Fruit fly (Drosophila melanogaster) whole organism: Measurements from ENCODE around the gene Dora.

ENCODE experiments used
- CG8478 ChIP-seq: fragments of >200 bp; optimal IDR thresholded peaks from 2 replicates; lab custom pipeline; 2018; ENCODE audit warnings: inconsistent platforms
- Dll ChIP-seq: fragments of >200 bp; optimal IDR thresholded peaks from 2 replicates; lab custom pipeline; 2017
- EcR ChIP-seq, 2 experiments: fragments of >200 bp; optimal IDR thresholded peaks; 2 replicates each; lab custom pipeline; 2017; ENCODE audit warnings: missing biosample characterization in 2 of 2, missing genetic modification characterization in 2 of 2, missing genetic modification reagents in 2 of 2
- pan ChIP-seq: fragments of >200 bp; optimal IDR thresholded peaks from 2 replicates; lab custom pipeline; 2017
- psq ChIP-seq: fragments of >200 bp; optimal IDR thresholded peaks from 2 replicates; lab custom pipeline; 2017
- usp ChIP-seq: fragments of >200 bp; optimal IDR thresholded peaks from 2 replicates; lab custom pipeline; 2017; ENCODE audit warnings: missing biosample characterization, missing genetic modification characterization, mixed read lengths

dm6 chrX:18928608-18929059 lies 64.9 kb downstream of the Dora start:
- TF ChIP-seq psq (lab: Kevin White, UChicago) (no peak), usp (GFP tag; lab: Kevin White, UChicago) (no peak), pan (lab: Kevin White, UChicago) (no peak), CG8478 (lab: Kevin White, UChicago) (no peak), Dll (lab: Kevin White, UChicago) (no peak), EcR (GFP tag; optimal IDR thresholded peaks at IDR 0.05; lab: Kevin White, UChicago) (no peak)
